Worm (Caenorhabditis elegans): ENCODE data around the gene pfd-1.

The pfd-1 gene

DNA sequence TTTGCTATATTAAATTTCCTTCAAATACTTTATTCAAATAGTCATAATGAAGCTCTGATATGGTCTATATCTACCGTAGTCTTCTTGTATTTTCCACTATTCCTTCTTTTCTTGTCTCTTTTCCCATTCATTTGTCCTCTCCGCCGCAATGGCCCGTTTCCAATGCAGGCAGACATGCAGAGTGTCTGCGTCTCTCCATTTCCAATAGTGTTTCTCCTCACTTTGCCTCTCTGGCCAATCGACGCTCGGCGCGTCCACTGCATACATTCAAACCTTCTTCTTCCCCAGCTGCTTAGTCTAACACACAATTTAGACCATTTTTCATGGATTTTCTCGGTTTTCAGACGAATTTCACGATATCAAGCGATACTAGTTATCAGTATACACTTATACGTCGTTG lies 24.7 kb upstream of the pfd-1 start (continued):
- TF ChIP-seq nfya-1 (tag; optimal IDR thresholded peaks at IDR 0.05; ENCODE audit: insufficient read depth) (peak; percentile 100), nhr-76 (tag; optimal IDR thresholded peaks at IDR 0.05) (no peak), ama-1 (optimal IDR thresholded peaks at IDR 0.05) (no peak)

DNA sequence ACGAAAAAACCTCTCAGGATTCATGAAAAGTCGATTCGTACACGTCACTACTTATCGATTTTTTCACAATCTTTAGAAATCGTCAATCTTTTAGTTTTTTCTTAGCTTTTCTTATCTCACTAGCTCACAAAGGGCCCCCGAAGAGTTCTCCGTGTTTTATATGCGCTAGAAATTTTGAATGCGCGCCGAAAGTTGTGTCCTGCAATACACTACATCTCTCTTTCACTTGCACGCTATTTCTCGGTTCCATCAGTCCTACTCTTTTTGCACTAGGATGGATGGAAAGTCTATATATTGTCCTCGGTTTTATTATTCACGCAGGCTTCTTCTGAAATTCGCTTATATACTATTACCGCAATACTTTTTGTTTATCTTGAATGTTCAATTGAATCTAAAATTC lies 24.3 kb upstream of the pfd-1 start:
- TF ChIP-seq aly-2 (tag; optimal IDR thresholded peaks at IDR 0.05) (no peak), snpc-4 (tag; optimal IDR thresholded peaks at IDR 0.05) (no peak), egl-5 (tag; optimal IDR thresholded peaks at IDR 0.05) (no peak), egl-27 (tag; optimal IDR thresholded peaks at IDR 0.05) (no peak), zag-1 (tag; optimal IDR thresholded peaks at IDR 0.05) (no peak), nhr-28 (tag; optimal IDR thresholded peaks at IDR 0.05) (no peak), eor-1 (tag; optimal IDR thresholded peaks at IDR 0.05) (no peak), lin-15B (tag; optimal IDR thresholded peaks at IDR 0.05) (no peak), elt-2 (tag; optimal IDR thresholded peaks at IDR 0.05) (no peak), ceh-28 (tag; optimal IDR thresholded peaks at IDR 0.05) (no peak), elt-1 (tag; optimal IDR thresholded peaks at IDR 0.05) (no peak), unc-62 (GFP tag; optimal IDR thresholded peaks at IDR 0.05) (no peak), ceh-82 (tag; optimal IDR thresholded peaks at IDR 0.05) (no peak)

DNA sequence TGAATTAATAATTGTTTCAGACTA lies 24.1 kb upstream of the pfd-1 start, which contains the start of gene swsn-4:
Gene swsn-4 (plus strand): TSS at position 21 of the 24 bp plus-strand sequence.
- TF ChIP-seq lin-15B (tag; optimal IDR thresholded peaks at IDR 0.05) = no peak
- no peak for TF ChIP-seq egl-27 (tag; optimal IDR thresholded peaks at IDR 0.05)
- TF ChIP-seq R02D3.7 (tag; optimal IDR thresholded peaks at IDR 0.05) = no peak
- TF ChIP-seq unc-39 (tag; optimal IDR thresholded peaks at IDR 0.05) = no peak
- TF ChIP-seq elt-3 (tag; optimal IDR thresholded peaks at IDR 0.05) = no peak
- TF ChIP-seq ztf-4 (tag; optimal IDR thresholded peaks at IDR 0.05) = no peak
- TF ChIP-seq mdl-1 (tag; optimal IDR thresholded peaks at IDR 0.05) = no peak
- no peak for TF ChIP-seq fkh-10 (GFP tag; optimal IDR thresholded peaks at IDR 0.05)
- no peak for TF ChIP-seq hmg-11 (tag; optimal IDR thresholded peaks at IDR 0.05)
- no peak for TF ChIP-seq nhr-237 (tag; optimal IDR thresholded peaks at IDR 0.05)
- no peak for TF ChIP-seq skn-1 (tag; optimal IDR thresholded peaks at IDR 0.05)
- TF ChIP-seq ZK546.5 (tag; optimal IDR thresholded peaks at IDR 0.05) = no peak
- no peak for TF ChIP-seq tbx-2 (tag; optimal IDR thresholded peaks at IDR 0.05)
- TF ChIP-seq nhr-28 (tag; optimal IDR thresholded peaks at IDR 0.05) = no peak
- no peak for TF ChIP-seq ceh-28 (tag; optimal IDR thresholded peaks at IDR 0.05)
- TF ChIP-seq nhr-76 (tag; optimal IDR thresholded peaks at IDR 0.05) = no peak
- no peak for TF ChIP-seq fos-1 (tag; optimal IDR thresholded peaks at IDR 0.05)
- no peak for TF ChIP-seq nhr-25 (tag; optimal IDR thresholded peaks at IDR 0.05)

DNA sequence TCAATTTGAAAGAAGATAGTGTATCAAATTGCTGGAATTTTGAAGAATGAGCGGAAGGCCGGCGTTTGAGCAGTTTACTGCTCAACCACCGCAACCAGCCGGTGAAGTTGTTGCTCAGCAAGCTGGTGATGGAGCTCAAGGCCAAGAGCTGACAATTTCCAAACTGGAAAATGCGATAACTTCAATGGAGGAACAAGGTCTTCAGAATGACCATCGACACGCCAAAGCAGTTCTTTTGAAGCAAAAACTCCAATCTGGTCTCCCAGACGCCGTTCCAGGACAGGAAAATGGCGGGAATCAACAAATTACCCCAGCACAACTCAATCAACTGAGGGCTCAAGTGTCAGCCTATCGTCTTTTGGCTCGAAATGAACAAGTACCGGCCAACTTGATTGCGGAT lies 23.9 kb upstream of the pfd-1 start:
- no peak for TF ChIP-seq nhr-12 (tag; optimal IDR thresholded peaks at IDR 0.05)
- no peak for TF ChIP-seq nhr-67 (tag; optimal IDR thresholded peaks at IDR 0.05)
- no peak for TF ChIP-seq nhr-43 (tag; optimal IDR thresholded peaks at IDR 0.05; ENCODE audit: poor library complexity, severe bottlenecking)
- no peak for TF ChIP-seq pha-4 (tag; optimal IDR thresholded peaks at IDR 0.05)
- no peak for TF ChIP-seq lsy-12 (tag; optimal IDR thresholded peaks at IDR 0.05)
- no peak for TF ChIP-seq pqm-1 (tag; optimal IDR thresholded peaks at IDR 0.05)

DNA sequence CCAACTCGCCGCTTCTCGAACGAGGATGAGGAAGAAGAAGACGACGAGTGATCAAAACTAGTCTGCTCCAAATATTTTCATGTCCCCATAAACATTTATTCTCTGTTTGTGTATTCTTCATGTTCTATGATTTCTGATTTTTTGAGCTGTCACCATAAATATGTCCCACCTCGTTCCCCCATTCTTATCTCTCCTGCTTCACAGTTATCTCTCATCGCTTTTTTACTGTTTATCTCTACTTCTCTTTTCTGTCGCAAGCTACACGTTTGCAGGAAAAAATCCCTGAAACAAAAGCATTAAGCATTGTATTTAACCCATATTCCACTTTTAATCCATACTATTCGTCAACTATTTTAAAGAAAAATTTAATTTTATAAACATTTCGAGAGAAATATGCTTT lies 19.1 kb upstream of the pfd-1 start:
- no peak for TF ChIP-seq fkh-10 (GFP tag; optimal IDR thresholded peaks at IDR 0.05)
- TF ChIP-seq nhr-11 (tag; optimal IDR thresholded peaks at IDR 0.05) = no peak
- TF ChIP-seq pha-4 (tag; optimal IDR thresholded peaks at IDR 0.05) = peak; percentile 29
- TF ChIP-seq elt-2 (tag; optimal IDR thresholded peaks at IDR 0.05) = peak; percentile 58
- TF ChIP-seq ztf-11 (tag; optimal IDR thresholded peaks at IDR 0.05) = no peak
- peak; percentile 11 for TF ChIP-seq pqm-1 (tag; optimal IDR thresholded peaks at IDR 0.05)
- TF ChIP-seq nfya-1 (tag; optimal IDR thresholded peaks at IDR 0.05; ENCODE audit: insufficient read depth) = peak; percentile 44

DNA sequence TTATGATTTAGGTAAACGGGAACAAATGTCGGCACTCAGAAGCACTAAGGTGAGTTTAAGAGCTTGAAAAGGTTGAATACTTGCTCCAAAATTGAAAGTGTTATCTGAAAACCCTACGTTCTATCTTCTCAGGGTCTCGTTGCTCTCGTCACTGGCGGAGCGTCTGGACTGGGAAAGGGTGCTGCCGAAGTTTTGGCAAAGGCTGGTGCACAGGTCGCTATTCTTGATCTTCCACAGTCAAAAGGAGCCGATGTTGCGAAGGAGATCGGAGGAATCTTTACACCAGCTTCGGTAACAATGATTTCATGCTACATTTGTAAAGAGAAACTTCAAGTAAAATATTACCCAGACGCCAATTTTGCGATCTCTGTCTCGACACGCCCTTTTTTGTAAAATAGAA lies 18.6 kb upstream of the pfd-1 start, which contains the start of gene ard-1:
Gene ard-1 (plus strand): TSS at position 12 of the 400 bp plus-strand sequence.
- TF ChIP-seq nfya-1 (tag; optimal IDR thresholded peaks at IDR 0.05; ENCODE audit: insufficient read depth) = no peak
- TF ChIP-seq tbx-2 (tag; optimal IDR thresholded peaks at IDR 0.05) = no peak
- TF ChIP-seq ama-1 (optimal IDR thresholded peaks at IDR 0.05) = no peak

All from whole organism, L3 larva.